Fruit fly (Drosophila melanogaster) whole organism, wandering third instar larva: Measurements from ENCODE around the gene Zasp66.

Experiments used
- Abd-B ChIP-seq: fragments of >200 bp; optimal IDR thresholded peaks from 2 replicates; lab custom pipeline; 2017; ENCODE audit warnings: missing biosample characterization, missing genetic modification characterization
- Hnf4 ChIP-seq: fragments of 200-800 bp; sonication (Bioruptor generic); optimal IDR thresholded peaks from 2 replicates; lab custom pipeline; 2016; ENCODE audit warnings: missing biosample characterization, mild to moderate bottlenecking, missing genetic modification characterization
- N ChIP-seq: fragments of >200 bp; optimal IDR thresholded peaks from 2 replicates; lab custom pipeline; 2018; ENCODE audit warnings: missing biosample characterization, missing external identifiers, missing genetic modification characterization
- OdsH ChIP-seq: fragments of 200-800 bp; sonication (Bioruptor generic); optimal IDR thresholded peaks from 2 replicates; lab custom pipeline; 2016; ENCODE audit warnings: missing biosample characterization, mild to moderate bottlenecking, missing genetic modification characterization
- foxo ChIP-seq, 2 experiments: fragments of 200-800 bp; sonication (Bioruptor generic); optimal IDR thresholded peaks; 2 replicates in 1 of 2; 3 replicates in 1 of 2; lab custom pipeline; 2016 to 2017; ENCODE audit warnings: missing biosample characterization in 2 of 2, missing genetic modification characterization in 2 of 2
- fru ChIP-seq: fragments of 200-800 bp; sonication (Bioruptor generic); optimal IDR thresholded peaks from 3 replicates; lab custom pipeline; 2016; ENCODE audit warnings: missing biosample characterization, mild to moderate bottlenecking, missing genetic modification characterization
- h ChIP-seq: fragments of 200-800 bp; sonication (Bioruptor generic); optimal IDR thresholded peaks from 3 replicates; lab custom pipeline; 2016; ENCODE audit warnings: missing biosample characterization, mild to moderate bottlenecking, missing genetic modification characterization
- psq ChIP-seq: fragments of 200-800 bp; sonication (Bioruptor generic); optimal IDR thresholded peaks from 3 replicates; lab custom pipeline; 2017; ENCODE audit warnings: missing biosample characterization, mild to moderate bottlenecking, missing genetic modification characterization, moderate library complexity
- woc ChIP-seq: sonication (Bioruptor generic); optimal IDR thresholded peaks from 2 replicates; lab custom pipeline; 2016; ENCODE audit warnings: missing biosample characterization, mild to moderate bottlenecking, missing genetic modification characterization

DNA sequence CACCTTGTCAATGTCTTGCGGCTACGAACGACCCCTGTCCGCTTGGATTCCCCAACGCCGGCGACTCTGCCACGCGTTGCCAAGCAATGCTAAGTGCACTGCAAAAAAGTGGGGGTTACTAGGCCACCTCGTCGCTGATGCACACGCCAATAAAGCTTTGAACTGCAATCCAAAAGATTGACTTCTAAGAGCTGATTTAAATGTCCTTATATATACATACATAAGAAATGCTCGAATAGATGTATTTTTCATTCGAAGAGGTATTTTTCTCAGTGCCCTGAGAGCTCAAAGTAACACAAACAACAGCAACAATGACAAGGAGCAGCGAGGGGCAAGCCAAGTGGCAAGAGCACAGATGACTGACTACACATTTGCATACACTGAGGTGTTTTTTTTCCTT, 16.7 kb upstream of the Zasp66 start:
- TF ChIP-seq h (peak; percentile 20), psq (no peak), woc (no peak), foxo (GFP tag; optimal IDR thresholded peaks at IDR 0.05; lab: Kevin White, UChicago) (peak in 1 of 2 experiments; percentile 21), N (GFP tag; lab: Kevin White, UChicago) (no peak), fru (GFP tag; lab: Kevin White, UChicago) (peak; percentile 15), Abd-B (no peak), OdsH (GFP tag; lab: Kevin White, UChicago) (no peak), Hnf4 (no peak)
